Fruit fly (Drosophila melanogaster): ENCODE data around the gene Est-6.

The Est-6 gene

DNA sequence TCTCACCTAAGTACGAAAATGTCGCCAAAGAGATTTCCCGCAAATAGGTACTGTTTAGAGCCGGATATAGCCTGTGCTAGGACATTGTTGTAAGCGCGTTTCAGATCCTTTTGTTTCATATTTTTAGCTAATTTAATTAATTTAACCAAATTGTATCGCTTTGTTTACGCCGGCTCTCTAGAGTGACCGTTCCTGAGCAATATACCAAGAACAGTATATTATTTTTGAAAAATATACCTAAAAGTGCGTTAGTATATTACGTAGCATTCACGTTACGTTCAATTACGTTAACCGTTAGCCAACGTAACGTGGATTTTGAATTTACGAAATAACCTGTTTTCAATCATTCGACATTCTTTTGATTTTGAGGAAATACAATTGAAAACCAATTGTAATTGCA is 4.9 kb downstream of the Est-6 start, which contains the start of gene thoc6:
Gene thoc6 (minus strand): TSS at position 204 of the 400 bp plus-strand sequence.
- TF ChIP-seq CG8478 (optimal IDR thresholded peaks at IDR 0.05) (no peak), CTCF (optimal IDR thresholded peaks at IDR 0.05) (no peak)

DNA sequence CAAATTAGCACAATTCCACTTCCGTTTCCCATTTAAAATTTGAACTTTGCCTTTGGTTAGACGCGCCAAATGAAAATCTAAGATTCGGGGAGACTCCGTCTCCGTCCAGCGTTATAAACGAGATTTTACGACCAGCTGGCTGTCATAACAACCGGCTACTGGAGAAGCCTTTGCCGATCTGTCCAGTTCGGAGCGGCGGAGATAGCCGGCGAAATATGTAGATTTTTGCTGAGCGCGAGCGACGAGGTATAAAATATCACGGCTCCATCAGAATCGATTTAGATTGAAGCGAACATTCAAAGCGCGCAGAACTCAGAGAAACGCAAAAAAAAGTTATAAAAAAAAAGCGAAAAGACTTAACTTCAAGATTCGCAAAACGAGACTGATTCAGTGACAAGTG is 8.9 kb downstream of the Est-6 start, which contains the start of gene CG11529:
Gene CG11529 (plus strand): TSS at position 301 of the 400 bp plus-strand sequence.
- TF ChIP-seq CTCF (optimal IDR thresholded peaks at IDR 0.05) = no peak
- no peak for TF ChIP-seq CG8478 (optimal IDR thresholded peaks at IDR 0.05)

DNA sequence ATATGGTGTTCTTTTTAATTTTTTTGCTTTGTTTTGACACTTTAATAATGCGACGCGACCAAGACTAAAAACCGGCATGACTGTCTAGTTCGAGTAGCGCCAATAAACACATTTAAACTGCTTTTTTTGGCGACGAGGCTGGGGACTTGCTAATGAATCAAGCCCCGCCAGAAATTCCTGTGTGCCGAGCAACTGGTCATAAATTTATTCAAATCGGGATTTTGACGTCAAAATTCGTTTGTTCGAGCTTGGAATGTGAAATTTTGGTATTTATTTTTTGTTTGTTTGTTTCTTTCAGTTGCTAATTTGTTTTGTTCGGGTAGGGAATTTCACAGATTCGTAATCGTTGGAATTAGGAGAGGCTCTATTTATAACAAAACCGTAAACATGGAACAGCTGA is 14.4 kb downstream of the Est-6 start:
- no peak for TF ChIP-seq CTCF (optimal IDR thresholded peaks at IDR 0.05)

DNA sequence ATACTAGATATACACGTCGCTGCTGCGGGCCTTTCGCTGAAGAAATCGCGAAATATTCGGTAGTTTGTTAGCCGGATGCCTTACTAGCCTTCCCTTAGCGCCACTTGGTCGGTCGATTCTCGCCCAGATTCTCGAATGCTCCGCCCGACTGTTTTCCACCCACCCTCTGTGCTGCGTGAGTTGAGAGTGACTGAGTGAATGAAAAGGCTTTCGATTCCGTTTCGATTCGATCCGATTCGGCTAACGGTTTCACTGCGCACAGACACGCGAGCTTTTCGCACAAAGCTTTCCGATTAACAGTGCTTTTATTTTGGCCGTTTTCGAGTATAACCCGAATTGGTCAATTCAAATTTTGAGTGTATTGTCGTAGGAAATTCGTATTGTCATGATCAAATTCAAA is 15.1 kb downstream of the Est-6 start, which contains the start of gene Ak1:
Gene Ak1 (minus strand): TSS at position 347 of the 400 bp plus-strand sequence.
- no peak for TF ChIP-seq CG8478 (optimal IDR thresholded peaks at IDR 0.05)
- no peak for TF ChIP-seq CTCF (optimal IDR thresholded peaks at IDR 0.05)

DNA sequence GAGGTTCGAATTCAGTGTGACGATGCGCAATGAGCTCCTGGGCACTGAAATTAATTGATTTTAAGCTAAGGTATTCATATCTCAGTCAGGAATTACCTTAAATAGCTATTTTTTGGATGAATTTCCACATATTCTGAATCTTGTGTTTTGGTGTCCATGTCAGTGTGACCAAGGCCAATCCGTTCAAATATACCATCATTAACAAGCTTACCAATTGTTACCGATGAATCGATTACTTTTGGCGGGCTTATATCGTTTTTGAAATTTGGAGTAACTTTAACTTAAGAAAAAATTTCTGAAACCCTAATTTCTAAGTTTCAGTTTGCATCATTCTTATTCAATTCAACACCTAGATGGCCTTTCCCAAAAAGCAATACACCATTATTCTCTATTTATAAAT is 17.2 kb downstream of the Est-6 start, which contains the start of gene Tsen54:
Gene Tsen54 (minus strand): TSS at position 175 of the 400 bp plus-strand sequence.
- TF ChIP-seq CTCF (optimal IDR thresholded peaks at IDR 0.05) = no peak
- TF ChIP-seq CG8478 (optimal IDR thresholded peaks at IDR 0.05) = no peak

DNA sequence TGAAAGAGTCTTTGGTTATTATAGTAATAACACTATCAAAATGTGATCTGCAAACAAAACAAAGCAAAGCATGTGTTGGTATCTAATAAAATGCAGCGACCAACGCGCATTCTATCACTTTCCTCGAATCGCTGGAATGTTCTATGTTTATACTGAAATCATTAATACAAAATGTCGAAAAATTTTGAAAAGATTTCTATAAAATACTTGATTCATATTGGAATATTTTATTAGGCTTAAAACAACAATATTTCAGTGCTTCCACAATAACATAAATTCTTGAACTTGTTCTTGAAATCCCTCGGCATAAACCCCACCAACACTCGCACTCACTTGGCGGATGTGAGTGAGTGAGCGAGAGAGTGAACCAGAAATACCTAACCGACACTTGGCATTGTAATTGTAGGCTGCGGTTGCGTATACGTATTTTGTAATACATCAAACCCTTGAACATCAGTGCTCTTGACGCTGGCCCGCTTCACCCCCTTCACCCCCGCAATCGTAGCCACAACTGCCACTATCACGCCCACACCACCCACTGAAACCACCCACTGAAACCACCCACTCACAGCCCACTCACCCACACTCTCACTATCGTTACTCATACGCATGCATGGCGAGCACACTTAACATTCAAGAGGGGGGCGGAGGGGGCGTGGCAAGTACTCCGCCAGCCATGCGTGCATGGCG is 34.5 kb downstream of the Est-6 start:
- TF ChIP-seq CTCF (optimal IDR thresholded peaks at IDR 0.05) (no peak), CG8478 (optimal IDR thresholded peaks at IDR 0.05) (no peak)

DNA sequence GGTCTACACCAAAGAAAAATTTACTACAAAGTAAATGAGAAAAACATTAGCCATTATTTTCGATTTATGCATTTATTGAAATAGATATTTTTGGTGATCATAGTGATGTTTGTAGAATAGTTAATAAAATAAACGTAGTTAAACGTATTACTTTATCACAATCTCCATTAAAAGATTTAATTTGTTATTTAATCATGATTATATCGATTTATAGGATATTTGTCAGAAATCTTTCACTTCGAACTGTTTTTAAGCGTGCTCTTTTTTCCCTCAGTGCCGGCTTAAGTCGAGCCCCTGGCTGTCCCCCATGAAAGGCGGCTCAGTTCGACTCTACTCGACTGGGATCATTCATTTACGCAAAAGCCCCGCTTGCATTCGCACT is 35.0 kb downstream of the Est-6 start:
- TF ChIP-seq CTCF (optimal IDR thresholded peaks at IDR 0.05) = no peak
- TF ChIP-seq CG8478 (optimal IDR thresholded peaks at IDR 0.05) = no peak

DNA sequence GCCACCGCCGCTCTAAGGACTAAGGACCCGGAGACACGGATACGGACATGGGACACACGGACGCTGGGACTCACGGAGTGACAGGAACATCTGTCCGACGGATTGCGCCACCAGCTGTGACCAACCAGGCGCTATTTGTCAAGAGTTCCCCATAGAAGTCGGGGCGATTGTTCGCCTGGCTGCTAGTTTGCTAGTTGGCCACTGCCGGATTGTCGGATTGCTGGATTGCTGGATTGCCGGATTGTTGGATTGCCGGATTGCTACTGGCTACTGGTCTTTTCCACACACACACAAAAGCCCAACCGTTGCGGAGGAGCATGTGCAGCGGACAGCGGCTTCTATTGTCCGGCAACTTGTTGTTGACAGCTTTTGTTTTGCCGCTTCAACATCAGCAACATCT is 38.6 kb downstream of the Est-6 start:
- TF ChIP-seq CG8478 (optimal IDR thresholded peaks at IDR 0.05) (no peak), CTCF (optimal IDR thresholded peaks at IDR 0.05) (no peak)
